Worm (Caenorhabditis elegans) whole organism, mixed stage, embryonic: Measurements from ENCODE around the gene mtq-2.

Experiments used
- ces-1 ChIP-seq: fragments of 150-350 bp; optimal IDR thresholded peaks from 2 replicates; lab custom pipeline; 2014; ENCODE audit warnings: missing biosample characterization, missing genetic modification reagents, missing genetic modification characterization
- cnd-1 ChIP-seq: fragments of 200-800 bp; sonication (Bioruptor generic); optimal IDR thresholded peaks from 2 replicates; lab custom pipeline; 2018; ENCODE audit warnings: mild to moderate bottlenecking, missing genetic modification characterization, missing compliant biosample characterization
- elt-1 ChIP-seq: sonication (generic microtip); optimal IDR thresholded peaks from 2 replicates; lab custom pipeline; 2017; ENCODE audit warnings: missing genetic modification characterization, mild to moderate bottlenecking, missing compliant biosample characterization, antibody characterized with exemption, moderate library complexity, borderline replicate concordance; ENCODE audit not compliant: insufficient read depth
- elt-3 ChIP-seq: fragments of 150-350 bp; optimal IDR thresholded peaks from 2 replicates; lab custom pipeline; 2014; ENCODE audit warnings: missing biosample characterization, missing genetic modification characterization
- ham-2 ChIP-seq: fragments of 200-800 bp; sonication (Bioruptor generic); optimal IDR thresholded peaks from 2 replicates; lab custom pipeline; 2018; ENCODE audit warnings: mild to moderate bottlenecking, missing genetic modification characterization, missing compliant biosample characterization
- hlh-1 ChIP-seq: fragments of 150-350 bp; optimal IDR thresholded peaks from 2 replicates; lab custom pipeline; 2014; ENCODE audit warnings: missing biosample characterization, missing genetic modification reagents, missing genetic modification characterization
- lsy-2 ChIP-seq: fragments of 150-350 bp; optimal IDR thresholded peaks from 2 replicates; lab custom pipeline; 2014; ENCODE audit warnings: missing biosample characterization, missing genetic modification characterization
- nhr-12 ChIP-seq: fragments of 150-350 bp; optimal IDR thresholded peaks from 2 replicates; lab custom pipeline; 2014; ENCODE audit warnings: missing biosample characterization, missing genetic modification characterization
- nhr-237 ChIP-seq: fragments of 150-350 bp; optimal IDR thresholded peaks from 2 replicates; lab custom pipeline; 2014; ENCODE audit warnings: missing biosample characterization, missing genetic modification characterization
- nhr-28 ChIP-seq: fragments of 150-350 bp; optimal IDR thresholded peaks from 2 replicates; lab custom pipeline; 2014; ENCODE audit warnings: missing biosample characterization, missing genetic modification characterization
- pha-4 ChIP-seq: fragments of 150-350 bp; optimal IDR thresholded peaks from 2 replicates; lab custom pipeline; 2018; ENCODE audit warnings: missing biosample characterization, missing genetic modification reagents, missing genetic modification characterization
- unc-62 ChIP-seq: fragments of 150-350 bp; optimal IDR thresholded peaks from 2 replicates; lab custom pipeline; 2014; ENCODE audit warnings: missing biosample characterization, missing genetic modification reagents, missing genetic modification characterization

DNA sequence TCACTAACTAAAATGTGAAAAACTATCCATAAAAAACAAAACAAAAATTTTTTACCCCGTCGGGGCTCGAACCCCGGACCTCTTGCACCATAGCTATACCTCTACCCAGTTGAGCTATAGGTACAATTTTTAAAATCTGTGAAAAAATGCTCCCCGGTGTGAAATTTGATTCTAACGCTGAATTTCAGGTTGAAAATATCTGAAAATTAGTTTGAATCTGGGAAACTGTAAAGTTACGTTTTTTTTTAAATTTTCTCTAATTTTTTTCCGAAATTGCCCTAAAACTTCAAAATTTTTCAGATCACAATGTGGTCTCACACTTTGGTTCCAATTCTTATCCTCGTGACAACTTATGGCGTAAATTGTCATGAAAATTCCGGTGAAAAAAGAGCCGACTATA lies 18.6 kb upstream of the mtq-2 start, which contains the start of gene Y59C2A.1:
- TF ChIP-seq unc-62 (GFP tag; lab: Kevin White, UChicago) = no peak
- TF ChIP-seq lsy-2 (tag; lab: Kevin White, UChicago) = no peak
- TF ChIP-seq elt-3 (tag; lab: Kevin White, UChicago) = no peak
- TF ChIP-seq cnd-1 (tag; lab: Kevin White, UChicago) = no peak
- TF ChIP-seq nhr-12 (tag; lab: Kevin White, UChicago) = no peak
- no peak for TF ChIP-seq pha-4 (tag; lab: Kevin White, UChicago)
- TF ChIP-seq nhr-28 (tag; lab: Kevin White, UChicago) = no peak
- TF ChIP-seq elt-1 = no peak
- TF ChIP-seq ham-2 (GFP tag; lab: Kevin White, UChicago) = no peak
- no peak for TF ChIP-seq nhr-237
- TF ChIP-seq ces-1 (GFP tag; lab: Kevin White, UChicago) = no peak
- no peak for TF ChIP-seq hlh-1 (tag; lab: Kevin White, UChicago)
